Fruit fly (Drosophila melanogaster) whole organism, embryonic: ENCODE results near the gene Mon1.

Experiments
- Atf-2 ChIP-seq: fragments of 200-800 bp; sonication (Bioruptor generic); optimal IDR thresholded peaks from 2 replicates; lab custom pipeline; 2016; ENCODE audit warnings: missing biosample characterization, missing genetic modification characterization
- Atf6 ChIP-seq: fragments of 200-800 bp; sonication (Bioruptor generic); IDR thresholded peaks from 2 replicates; pipeline ENCODE4 v1.3.6; 2022; ENCODE audit warnings: missing biosample characterization, missing genetic modification characterization
- BEAF-32 ChIP-seq: fragments of 200-800 bp; sonication (Bioruptor generic); optimal IDR thresholded peaks from 3 replicates; lab custom pipeline; 2017; ENCODE audit warnings: missing biosample characterization, missing genetic modification characterization, mild to moderate bottlenecking, moderate library complexity, missing genetic modification reagents
- Bgb ChIP-seq: fragments of 200-800 bp; sonication (Bioruptor generic); IDR thresholded peaks from 2 replicates; pipeline ENCODE4 v1.3.6; 2022; ENCODE audit warnings: missing biosample characterization, missing genetic modification characterization; ENCODE audit not compliant: partially characterized antibody
- CG11085 ChIP-seq: fragments of 200-800 bp; sonication (Bioruptor generic); IDR thresholded peaks from 2 replicates; pipeline ENCODE4 v1.3.6; 2022; ENCODE audit warnings: missing biosample characterization, missing genetic modification characterization
- CG11247 ChIP-seq: fragments of 200-800 bp; sonication (Bioruptor generic); IDR thresholded peaks from 2 replicates; pipeline ENCODE4 v1.3.6; 2022; ENCODE audit warnings: missing biosample characterization, missing genetic modification characterization
- CG13424 ChIP-seq: fragments of 200-800 bp; sonication (Bioruptor generic); optimal IDR thresholded peaks from 2 replicates; lab custom pipeline; 2019; ENCODE audit warnings: missing biosample characterization, mild to moderate bottlenecking, missing genetic modification characterization, moderate library complexity
- CG14050 ChIP-seq: fragments of 200-800 bp; sonication (Bioruptor generic); IDR thresholded peaks from 3 replicates; pipeline ENCODE4 v1.3.6; 2022; ENCODE audit warnings: missing biosample characterization, missing genetic modification characterization
- CG14860 ChIP-seq: fragments of 200-800 bp; sonication (Bioruptor generic); IDR thresholded peaks from 3 replicates; pipeline ENCODE4 v1.3.6; 2022; ENCODE audit warnings: missing biosample characterization, missing genetic modification characterization; ENCODE audit not compliant: partially characterized antibody
- CG15696 ChIP-seq: fragments of 200-800 bp; sonication (Bioruptor generic); optimal IDR thresholded peaks from 2 replicates; lab custom pipeline; 2019; ENCODE audit warnings: missing biosample characterization, mild to moderate bottlenecking, missing genetic modification characterization, moderate library complexity
- CG1603 ChIP-seq: fragments of 200-800 bp; sonication (Bioruptor generic); optimal IDR thresholded peaks from 2 replicates; lab custom pipeline; 2019; ENCODE audit warnings: missing biosample characterization, mild to moderate bottlenecking, missing genetic modification characterization, moderate library complexity
- CG3065 ChIP-seq: fragments of 200-800 bp; sonication (Bioruptor generic); optimal IDR thresholded peaks from 2 replicates; lab custom pipeline; 2016; ENCODE audit warnings: missing biosample characterization, missing genetic modification characterization
- CG3163 ChIP-seq: fragments of 200-800 bp; sonication (Bioruptor generic); optimal IDR thresholded peaks from 3 replicates; lab custom pipeline; 2016; ENCODE audit warnings: missing biosample characterization, missing genetic modification characterization
- CG5953 ChIP-seq: fragments of 200-800 bp; sonication (Bioruptor generic); IDR thresholded peaks from 2 replicates; pipeline ENCODE4 v1.3.6; 2022; ENCODE audit warnings: missing biosample characterization, missing genetic modification characterization
- CG7987 ChIP-seq: fragments of 200-800 bp; sonication (Bioruptor generic); optimal IDR thresholded peaks from 2 replicates; lab custom pipeline; 2018; ENCODE audit warnings: missing biosample characterization, mild to moderate bottlenecking, missing genetic modification characterization, moderate library complexity
- CG9727 ChIP-seq: fragments of 200-800 bp; sonication (Bioruptor generic); optimal IDR thresholded peaks from 3 replicates; lab custom pipeline; 2017; ENCODE audit warnings: missing biosample characterization, mild to moderate bottlenecking, missing genetic modification characterization
- D ChIP-seq, 2 experiments: fragments of 200-800 bp in 1 of 2; fragments of >200 bp in 1 of 2; sonication (Bioruptor generic) in 1 of 2; optimal IDR thresholded peaks; 2 replicates in 1 of 2; 3 replicates in 1 of 2; lab custom pipeline; 2017; ENCODE audit warnings: mild to moderate bottlenecking in 1 of 2, missing biosample characterization in 1 of 2, missing genetic modification characterization in 1 of 2, missing genetic modification reagents in 1 of 2
- Dp ChIP-seq: fragments of 200-800 bp; sonication (Bioruptor generic); optimal IDR thresholded peaks from 2 replicates; lab custom pipeline; 2018; ENCODE audit warnings: missing biosample characterization, mild to moderate bottlenecking, missing genetic modification characterization, moderate library complexity
- Ets65A ChIP-seq: fragments of 200-800 bp; sonication (Bioruptor generic); peaks from one replicate; lab custom pipeline; 2016; ENCODE audit warnings: missing biosample characterization, missing genetic modification characterization
- Lhr ChIP-seq: fragments of 200-800 bp; sonication (Bioruptor generic); optimal IDR thresholded peaks from 3 replicates; lab custom pipeline; 2017; ENCODE audit warnings: mild to moderate bottlenecking, missing biosample characterization, missing genetic modification reagents, missing genetic modification characterization
- MBD-R2 ChIP-seq: fragments of 200-800 bp; sonication (Bioruptor generic); IDR thresholded peaks from 2 replicates; pipeline ENCODE4 v1.3.6; 2022; ENCODE audit warnings: missing biosample characterization, missing genetic modification characterization
- Oli ChIP-seq: fragments of 200-800 bp; sonication (Bioruptor generic); optimal IDR thresholded peaks from 2 replicates; lab custom pipeline; 2018; ENCODE audit warnings: missing biosample characterization, mild to moderate bottlenecking, missing genetic modification characterization, moderate library complexity
- Ravus ChIP-seq: fragments of 200-800 bp; sonication (Bioruptor generic); IDR thresholded peaks from 2 replicates; pipeline ENCODE4 v1.3.6; 2022; ENCODE audit warnings: missing biosample characterization, missing genetic modification characterization
- Sry-δ ChIP-seq: fragments of 200-800 bp; sonication (Bioruptor generic); optimal IDR thresholded peaks from 2 replicates; lab custom pipeline; 2016; ENCODE audit warnings: missing biosample characterization, missing genetic modification characterization
- Ssrp ChIP-seq: fragments of 200-800 bp; sonication (Bioruptor generic); optimal IDR thresholded peaks from 2 replicates; lab custom pipeline; 2018; ENCODE audit warnings: missing biosample characterization, mild to moderate bottlenecking, missing genetic modification characterization, moderate library complexity
- TFAM ChIP-seq: fragments of 200-800 bp; sonication (Bioruptor generic); optimal IDR thresholded peaks from 2 replicates; lab custom pipeline; 2017; ENCODE audit warnings: missing biosample characterization, missing genetic modification characterization, inconsistent platforms
- Usf ChIP-seq: fragments of 200-800 bp; sonication (Bioruptor generic); optimal IDR thresholded peaks from 2 replicates; lab custom pipeline; 2017; ENCODE audit warnings: missing genotype, missing biosample characterization, missing genetic modification characterization
- ash1 ChIP-seq: fragments of 200-800 bp; sonication (Bioruptor generic); optimal IDR thresholded peaks from 2 replicates; lab custom pipeline; 2018; ENCODE audit warnings: missing biosample characterization, mild to moderate bottlenecking, missing genetic modification characterization
- cad ChIP-seq: fragments of >200 bp; optimal IDR thresholded peaks from 2 replicates; lab custom pipeline; 2017; ENCODE audit warnings: missing biosample characterization, missing genetic modification characterization
- ci ChIP-seq: fragments of 200-800 bp; sonication (Bioruptor generic); IDR thresholded peaks from 3 replicates; pipeline ENCODE4 v1.3.6; 2022; ENCODE audit warnings: missing biosample characterization, missing genetic modification characterization
- eve ChIP-seq, 2 experiments: fragments of >200 bp; optimal IDR thresholded peaks; 2 replicates each; lab custom pipeline; 2017; ENCODE audit warnings: missing biosample characterization in 2 of 2, missing genetic modification characterization in 2 of 2
- exex ChIP-seq: fragments of 200-800 bp; sonication (Bioruptor generic); optimal IDR thresholded peaks from 4 replicates; lab custom pipeline; 2018; ENCODE audit warnings: missing biosample characterization, mild to moderate bottlenecking, missing genetic modification characterization, moderate library complexity
- eyg ChIP-seq: fragments of 200-800 bp; sonication (Bioruptor generic); optimal IDR thresholded peaks from 3 replicates; lab custom pipeline; 2016; ENCODE audit warnings: missing biosample characterization, missing genetic modification characterization
- grn ChIP-seq: fragments of 200-800 bp; sonication (Bioruptor generic); optimal IDR thresholded peaks from 3 replicates; lab custom pipeline; 2017; ENCODE audit warnings: missing biosample characterization, missing genetic modification characterization
- hkb ChIP-seq, 2 experiments: fragments of 200-800 bp in 1 of 2; fragments of >200 bp in 1 of 2; sonication (Bioruptor generic) in 1 of 2; IDR thresholded peaks in 1 of 2; optimal IDR thresholded peaks in 1 of 2; 2 replicates each; pipeline versions ENCODE4 v1.3.6 to Lab custom; 2017 to 2022; ENCODE audit warnings: missing biosample characterization in 1 of 2, missing genetic modification characterization in 1 of 2
- ind ChIP-seq: fragments of 200-800 bp; sonication (Bioruptor generic); optimal IDR thresholded peaks from 3 replicates; lab custom pipeline; 2016; ENCODE audit warnings: missing biosample characterization, missing genetic modification characterization
- insv ChIP-seq, 2 experiments: fragments of 200-800 bp; sonication (Bioruptor generic); optimal IDR thresholded peaks; 3 replicates each; lab custom pipeline; 2016 to 2018; ENCODE audit warnings: missing biosample characterization in 2 of 2, missing genetic modification characterization in 2 of 2
- jigr1 ChIP-seq: fragments of 200-800 bp; sonication (Bioruptor generic); IDR thresholded peaks from 3 replicates; pipeline ENCODE4 v1.3.6; 2022; ENCODE audit warnings: missing biosample characterization, missing genetic modification characterization
- mirr ChIP-seq: fragments of 200-800 bp; sonication (Bioruptor generic); optimal IDR thresholded peaks from 3 replicates; lab custom pipeline; 2018; ENCODE audit warnings: missing biosample characterization, mild to moderate bottlenecking, missing genetic modification characterization
- sd ChIP-seq: fragments of 200-800 bp; sonication (Bioruptor generic); optimal IDR thresholded peaks from 3 replicates; lab custom pipeline; 2018; ENCODE audit warnings: missing biosample characterization, mild to moderate bottlenecking, missing genetic modification characterization, moderate library complexity
- sens-2 ChIP-seq: fragments of 200-800 bp; sonication (Bioruptor generic); IDR thresholded peaks from 2 replicates; pipeline ENCODE4 v1.3.6; 2022; ENCODE audit warnings: missing biosample characterization, missing genetic modification characterization
- sug ChIP-seq: fragments of 200-800 bp; optimal IDR thresholded peaks from 2 replicates; lab custom pipeline; 2019; ENCODE audit warnings: missing biosample characterization, mild to moderate bottlenecking, missing genetic modification characterization, moderate library complexity
- tna ChIP-seq: fragments of 200-800 bp; sonication (Bioruptor generic); IDR thresholded peaks from 2 replicates; pipeline ENCODE4 v1.3.6; 2022; ENCODE audit warnings: missing biosample characterization, missing genetic modification characterization; ENCODE audit not compliant: partially characterized antibody
- unc-4 ChIP-seq: fragments of 200-800 bp; sonication (Bioruptor generic); IDR thresholded peaks from 2 replicates; pipeline ENCODE4 v1.3.6; 2022; ENCODE audit warnings: missing biosample characterization, missing genetic modification characterization; ENCODE audit not compliant: partially characterized antibody
- unpg ChIP-seq: fragments of 200-800 bp; sonication (Bioruptor generic); optimal IDR thresholded peaks from 3 replicates; lab custom pipeline; 2018; ENCODE audit warnings: missing biosample characterization, mild to moderate bottlenecking, missing genetic modification characterization, moderate library complexity
- yki ChIP-seq: fragments of >200 bp; optimal IDR thresholded peaks from 3 replicates; lab custom pipeline; 2018

The Mon1 gene

DNA sequence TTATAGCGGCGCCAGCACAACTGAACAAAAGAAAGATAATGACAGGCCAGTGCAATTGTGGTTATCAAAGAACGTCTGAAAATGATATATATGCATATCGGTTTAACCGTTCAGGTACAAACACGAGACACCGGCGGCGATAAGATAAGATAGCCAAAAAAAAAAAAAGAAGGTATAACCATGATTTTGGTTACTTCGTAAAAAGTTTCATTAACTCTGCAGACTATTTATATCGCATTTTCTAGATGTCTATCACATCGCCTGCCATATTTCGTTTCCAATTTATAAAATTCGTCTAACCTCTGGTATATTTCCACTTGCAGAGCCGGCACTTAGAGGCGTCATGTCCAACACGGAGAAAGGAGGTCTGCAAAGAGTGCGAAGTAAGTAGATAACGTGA lies 43.2 kb downstream of the Mon1 start (continued):
- TF ChIP-seq CG13424, result no peak
- TF ChIP-seq CG11247 (GFP tag; lab: Robert Waterston, UW), result no peak
- no peak for TF ChIP-seq CG9727
- no peak for TF ChIP-seq Sry-δ (GFP tag; lab: Kevin White, UChicago)
- TF ChIP-seq yki (lab: Kevin White, UChicago), result no peak
- no peak for TF ChIP-seq BEAF-32 (GFP tag; lab: Kevin White, UChicago)
- TF ChIP-seq unpg (GFP tag; lab: Kevin White, UChicago), result no peak
- no peak for TF ChIP-seq tna (GFP tag; lab: Robert Waterston, UW)
- TF ChIP-seq ind (GFP tag; lab: Kevin White, UChicago), result no peak
- no peak for TF ChIP-seq insv (GFP tag; optimal IDR thresholded peaks at IDR 0.05; lab: Kevin White, UChicago)
- no peak for TF ChIP-seq Atf6 (GFP tag; lab: Robert Waterston, UW)
- TF ChIP-seq unc-4, result no peak
- no peak for TF ChIP-seq cad (GFP tag; lab: Kevin White, UChicago)
- TF ChIP-seq CG5953 (GFP tag; lab: Robert Waterston, UW), result no peak
- TF ChIP-seq eve (GFP tag; optimal IDR thresholded peaks at IDR 0.05; lab: Kevin White, UChicago), result peak in 1 of 2 experiments; percentile 32
- no peak for TF ChIP-seq Ssrp
- peak; percentile 32 for TF ChIP-seq sug (tag; lab: Kevin White, UChicago)
- TF ChIP-seq mirr (GFP tag; lab: Kevin White, UChicago), result peak; percentile 30
- TF ChIP-seq CG11085, result no peak
- TF ChIP-seq eyg (GFP tag; lab: Kevin White, UChicago), result no peak
- TF ChIP-seq Atf-2, result no peak
- TF ChIP-seq sd, result peak; percentile 9
- TF ChIP-seq grn (GFP tag; lab: Kevin White, UChicago), result peak; percentile 81
- no peak for TF ChIP-seq MBD-R2 (GFP tag; lab: Robert Waterston, UW)
- no peak for TF ChIP-seq Oli (tag; lab: Kevin White, UChicago)
- TF ChIP-seq jigr1 (GFP tag; lab: Robert Waterston, UW), result no peak
- TF ChIP-seq Ravus, result no peak
- TF ChIP-seq D (optimal IDR thresholded peaks at IDR 0.05; lab: Kevin White, UChicago), result no peak
- no peak for TF ChIP-seq D (GFP tag; optimal IDR thresholded peaks at IDR 0.05; lab: Kevin White, UChicago)
- no peak for TF ChIP-seq Ets65A (GFP tag; lab: Kevin White, UChicago)
- no peak for TF ChIP-seq CG7987 (GFP tag; lab: Kevin White, UChicago)
- no peak for TF ChIP-seq TFAM (GFP tag; lab: Kevin White, UChicago)
- TF ChIP-seq ash1 (GFP tag; lab: Kevin White, UChicago), result no peak
- no peak for TF ChIP-seq Lhr
- no peak for TF ChIP-seq CG14050
- TF ChIP-seq hkb (optimal IDR thresholded peaks at IDR 0.05; lab: Kevin White, UChicago), result no peak
- TF ChIP-seq hkb (GFP tag; IDR thresholded peaks at IDR 0.05; lab: Robert Waterston, UW), result no peak
- no peak for TF ChIP-seq CG3065 (GFP tag; lab: Kevin White, UChicago)
- no peak for TF ChIP-seq CG1603 (tag; lab: Kevin White, UChicago)
- TF ChIP-seq Usf (GFP tag; lab: Kevin White, UChicago), result no peak
- no peak for TF ChIP-seq Bgb (GFP tag; lab: Robert Waterston, UW)
- peak; percentile 55 for TF ChIP-seq exex (tag; lab: Kevin White, UChicago)
- TF ChIP-seq CG14860 (GFP tag; lab: Robert Waterston, UW), result no peak
- TF ChIP-seq ci (GFP tag; lab: Robert Waterston, UW), result no peak
- TF ChIP-seq CG15696, result no peak
- no peak for TF ChIP-seq Dp
- no peak for TF ChIP-seq sens-2 (GFP tag; lab: Robert Waterston, UW)
- TF ChIP-seq CG3163 (GFP tag; lab: Kevin White, UChicago), result no peak
